Fruit fly (Drosophila melanogaster) whole organism, embryonic: ENCODE data around the gene Vm32E.

Experiments
- Bgb ChIP-seq: fragments of 200-800 bp; sonication (Bioruptor generic); IDR thresholded peaks from 2 replicates; pipeline ENCODE4 v1.3.6; 2022; ENCODE audit warnings: missing biosample characterization, missing genetic modification characterization; ENCODE audit not compliant: partially characterized antibody
- CG10543 ChIP-seq: fragments of 200-800 bp; sonication (Bioruptor generic); optimal IDR thresholded peaks from 3 replicates; lab custom pipeline; 2017; ENCODE audit warnings: missing biosample characterization, mild to moderate bottlenecking, missing genetic modification characterization, moderate library complexity
- CG12744 ChIP-seq: fragments of 200-800 bp; sonication (Bioruptor generic); optimal IDR thresholded peaks from 2 replicates; lab custom pipeline; 2016; ENCODE audit warnings: missing biosample characterization, missing genetic modification characterization
- CG15011 ChIP-seq: fragments of 200-800 bp; sonication (Bioruptor generic); optimal IDR thresholded peaks from 3 replicates; lab custom pipeline; 2018; ENCODE audit warnings: missing biosample characterization, mild to moderate bottlenecking, missing genetic modification characterization
- CG15696 ChIP-seq: fragments of 200-800 bp; sonication (Bioruptor generic); optimal IDR thresholded peaks from 2 replicates; lab custom pipeline; 2019; ENCODE audit warnings: missing biosample characterization, mild to moderate bottlenecking, missing genetic modification characterization, moderate library complexity
- CG1647 ChIP-seq: fragments of 200-800 bp; sonication (Bioruptor generic); optimal IDR thresholded peaks from 3 replicates; lab custom pipeline; 2016; ENCODE audit warnings: missing biosample characterization, missing genetic modification characterization
- CG18476 ChIP-seq: fragments of 200-800 bp; sonication (Bioruptor generic); optimal IDR thresholded peaks from 2 replicates; lab custom pipeline; 2016; ENCODE audit warnings: missing biosample characterization, mild to moderate bottlenecking, missing genetic modification characterization
- CG34376 ChIP-seq: fragments of 200-800 bp; sonication (Bioruptor generic); optimal IDR thresholded peaks from 2 replicates; lab custom pipeline; 2018; ENCODE audit warnings: missing biosample characterization, mild to moderate bottlenecking, missing genetic modification characterization
- CG3838 ChIP-seq: fragments of 200-800 bp; sonication (Bioruptor generic); optimal IDR thresholded peaks from 3 replicates; lab custom pipeline; 2016; ENCODE audit warnings: missing biosample characterization, missing genetic modification characterization
- CG42726 ChIP-seq: fragments of 200-800 bp; sonication (Bioruptor generic); IDR thresholded peaks from 2 replicates; pipeline ENCODE4 v1.3.6; 2022; ENCODE audit warnings: missing biosample characterization, missing genetic modification characterization; ENCODE audit not compliant: partially characterized antibody
- CG4707 ChIP-seq: fragments of 200-800 bp; sonication (Bioruptor generic); optimal IDR thresholded peaks from 2 replicates; lab custom pipeline; 2018; ENCODE audit warnings: missing biosample characterization, mild to moderate bottlenecking, missing genetic modification characterization, moderate library complexity
- CG6683 ChIP-seq: fragments of 200-800 bp; sonication (Bioruptor generic); optimal IDR thresholded peaks from 2 replicates; lab custom pipeline; 2017; ENCODE audit warnings: missing biosample characterization, mild to moderate bottlenecking, missing genetic modification characterization, missing genetic modification reagents
- CG7271 ChIP-seq: fragments of 200-800 bp; sonication (Bioruptor generic); optimal IDR thresholded peaks from 2 replicates; lab custom pipeline; 2018; ENCODE audit warnings: missing biosample characterization, mild to moderate bottlenecking, missing genetic modification characterization, moderate library complexity
- CG8924 ChIP-seq: fragments of 200-800 bp; optimal IDR thresholded peaks from 3 replicates; lab custom pipeline; 2019; ENCODE audit warnings: missing biosample characterization, mild to moderate bottlenecking, missing genetic modification characterization, moderate library complexity
- CG9932 ChIP-seq: fragments of 200-800 bp; sonication (Bioruptor generic); IDR thresholded peaks from 2 replicates; pipeline ENCODE4 v1.3.6; 2022; ENCODE audit warnings: missing biosample characterization, missing genetic modification characterization
- Camta ChIP-seq: fragments of 200-800 bp; sonication (Bioruptor generic); optimal IDR thresholded peaks from 2 replicates; lab custom pipeline; 2016; ENCODE audit warnings: missing biosample characterization, missing genetic modification characterization
- HLH4C ChIP-seq: fragments of 200-800 bp; sonication (Bioruptor generic); IDR thresholded peaks from 3 replicates; pipeline ENCODE4 v1.3.6; 2022; ENCODE audit warnings: missing biosample characterization, missing genetic modification characterization; ENCODE audit not compliant: partially characterized antibody
- Hmr ChIP-seq: fragments of 200-800 bp; sonication (Bioruptor generic); optimal IDR thresholded peaks from 3 replicates; lab custom pipeline; 2017; ENCODE audit warnings: mild to moderate bottlenecking, missing biosample characterization, missing genetic modification reagents, missing genetic modification characterization
- Hr51 ChIP-seq, 2 experiments: fragments of 200-800 bp; sonication (Bioruptor generic); optimal IDR thresholded peaks; 2 replicates in 1 of 2; 3 replicates in 1 of 2; lab custom pipeline; 2016 to 2018; ENCODE audit warnings: missing biosample characterization in 2 of 2, missing genetic modification characterization in 2 of 2, mild to moderate bottlenecking in 1 of 2, moderate library complexity in 1 of 2
- NK7.1 ChIP-seq: fragments of 200-800 bp; sonication (Bioruptor generic); optimal IDR thresholded peaks from 3 replicates; lab custom pipeline; 2016; ENCODE audit warnings: missing biosample characterization, missing genetic modification characterization
- PHDP ChIP-seq: fragments of 200-800 bp; sonication (Bioruptor generic); optimal IDR thresholded peaks from 3 replicates; lab custom pipeline; 2018; ENCODE audit warnings: missing biosample characterization, mild to moderate bottlenecking, missing genetic modification characterization, moderate library complexity
- Sox102F ChIP-seq: fragments of 200-800 bp; sonication (Bioruptor generic); optimal IDR thresholded peaks from 2 replicates; lab custom pipeline; 2018; ENCODE audit warnings: missing biosample characterization, mild to moderate bottlenecking, missing genetic modification characterization, moderate library complexity
- Spps ChIP-seq: fragments of 200-800 bp; sonication (Bioruptor generic); optimal IDR thresholded peaks from 2 replicates; lab custom pipeline; 2018; ENCODE audit warnings: missing biosample characterization, mild to moderate bottlenecking, missing genetic modification characterization
- Ssrp ChIP-seq: fragments of 200-800 bp; sonication (Bioruptor generic); optimal IDR thresholded peaks from 2 replicates; lab custom pipeline; 2018; ENCODE audit warnings: missing biosample characterization, mild to moderate bottlenecking, missing genetic modification characterization, moderate library complexity
- Vsx1 ChIP-seq: fragments of 200-800 bp; sonication (Bioruptor generic); optimal IDR thresholded peaks from 2 replicates; lab custom pipeline; 2017; ENCODE audit warnings: missing biosample characterization, mild to moderate bottlenecking, missing genetic modification characterization, missing genetic modification reagents
- ac ChIP-seq: fragments of 200-800 bp; sonication (Bioruptor generic); optimal IDR thresholded peaks from 3 replicates; lab custom pipeline; 2017; ENCODE audit warnings: missing biosample characterization, mild to moderate bottlenecking, missing genetic modification characterization
- bbx ChIP-seq: fragments of 200-800 bp; sonication (Bioruptor generic); IDR thresholded peaks from 2 replicates; pipeline ENCODE4 v1.3.6; 2022; ENCODE audit warnings: missing biosample characterization, missing genetic modification characterization; ENCODE audit not compliant: partially characterized antibody
- chinmo ChIP-seq: fragments of 200-800 bp; sonication (Bioruptor generic); IDR thresholded peaks from 4 replicates; pipeline ENCODE4 v1.3.6; 2022; ENCODE audit warnings: missing biosample characterization, missing genetic modification characterization; ENCODE audit not compliant: partially characterized antibody
- corto ChIP-seq: fragments of 200-800 bp; sonication (Bioruptor generic); optimal IDR thresholded peaks from 2 replicates; lab custom pipeline; 2016; ENCODE audit warnings: missing biosample characterization, mild to moderate bottlenecking, missing genetic modification characterization, moderate library complexity
- crc ChIP-seq: fragments of 200-800 bp; sonication (Bioruptor generic); optimal IDR thresholded peaks from 2 replicates; lab custom pipeline; 2016; ENCODE audit warnings: missing biosample characterization, missing genetic modification characterization
- crol ChIP-seq: fragments of 200-800 bp; sonication (Bioruptor generic); IDR thresholded peaks from 2 replicates; pipeline ENCODE4 v1.3.6; 2022; ENCODE audit warnings: missing biosample characterization, missing genetic modification characterization
- dati ChIP-seq: fragments of 200-800 bp; sonication (Bioruptor generic); IDR thresholded peaks from 2 replicates; pipeline ENCODE4 v1.3.6; 2022; ENCODE audit warnings: missing biosample characterization, missing genetic modification characterization
- ems ChIP-seq: fragments of 200-800 bp; sonication (Bioruptor generic); optimal IDR thresholded peaks from 3 replicates; lab custom pipeline; 2016; ENCODE audit warnings: missing biosample characterization, missing genetic modification characterization
- esg ChIP-seq: fragments of 200-800 bp; sonication (Bioruptor generic); conservative IDR thresholded peaks from 2 replicates; pipeline ENCODE4 v1.3.6; 2022; ENCODE audit warnings: missing biosample characterization, missing genetic modification characterization
- fd3F ChIP-seq: fragments of 200-800 bp; sonication (Bioruptor generic); optimal IDR thresholded peaks from 2 replicates; lab custom pipeline; 2018; ENCODE audit warnings: missing biosample characterization, mild to moderate bottlenecking, missing genetic modification characterization, moderate library complexity
- fu2 ChIP-seq: fragments of 200-800 bp; sonication (Bioruptor generic); optimal IDR thresholded peaks from 2 replicates; lab custom pipeline; 2016; ENCODE audit warnings: missing biosample characterization, missing genetic modification characterization
- gce ChIP-seq: fragments of 200-800 bp; sonication (Bioruptor generic); IDR thresholded peaks from 3 replicates; pipeline ENCODE4 v1.3.6; 2022; ENCODE audit warnings: missing biosample characterization, missing genetic modification characterization
- gcm ChIP-seq: fragments of 200-800 bp; sonication (Bioruptor generic); optimal IDR thresholded peaks from 2 replicates; lab custom pipeline; 2019; ENCODE audit warnings: missing biosample characterization, mild to moderate bottlenecking, missing genetic modification characterization, moderate library complexity
- kah ChIP-seq: fragments of 200-800 bp; sonication (Bioruptor generic); optimal IDR thresholded peaks from 2 replicates; lab custom pipeline; 2018; ENCODE audit warnings: missing biosample characterization, mild to moderate bottlenecking, missing genetic modification characterization
- lola ChIP-seq, 3 experiments: fragments of >200 bp in 2 of 3; fragments of 200-800 bp in 1 of 3; sonication (Bioruptor generic) in 1 of 3; optimal IDR thresholded peaks; 2 replicates each; lab custom pipeline; 2017 to 2019; ENCODE audit warnings: missing biosample characterization in 3 of 3, missing genetic modification characterization in 3 of 3, mild to moderate bottlenecking in 1 of 3, moderate library complexity in 1 of 3
- oc ChIP-seq: fragments of 200-800 bp; sonication (Bioruptor generic); optimal IDR thresholded peaks from 2 replicates; lab custom pipeline; 2018; ENCODE audit warnings: missing biosample characterization, mild to moderate bottlenecking, missing genetic modification characterization, moderate library complexity
- odd ChIP-seq: fragments of 200-800 bp; sonication (Bioruptor generic); optimal IDR thresholded peaks from 2 replicates; lab custom pipeline; 2017; ENCODE audit warnings: missing biosample characterization, mild to moderate bottlenecking, missing genetic modification characterization
- p53 ChIP-seq: fragments of 200-800 bp; sonication (Bioruptor generic); optimal IDR thresholded peaks from 2 replicates; lab custom pipeline; 2016; ENCODE audit warnings: missing biosample characterization, missing genetic modification characterization
- scrt ChIP-seq: fragments of 200-800 bp; sonication (Bioruptor generic); optimal IDR thresholded peaks from 2 replicates; lab custom pipeline; 2018; ENCODE audit warnings: missing biosample characterization, mild to moderate bottlenecking, missing genetic modification characterization, moderate library complexity
- seq ChIP-seq: fragments of 200-800 bp; sonication (Bioruptor generic); IDR thresholded peaks from 2 replicates; pipeline ENCODE4 v1.3.6; 2022; ENCODE audit warnings: missing biosample characterization, missing genetic modification characterization
- shn ChIP-seq: fragments of 200-800 bp; sonication (Bioruptor generic); optimal IDR thresholded peaks from 3 replicates; lab custom pipeline; 2016; ENCODE audit warnings: missing biosample characterization, missing genetic modification characterization
- stc ChIP-seq: fragments of 200-800 bp; sonication (Bioruptor generic); IDR thresholded peaks from 2 replicates; pipeline ENCODE4 v1.3.6; 2022; ENCODE audit warnings: missing biosample characterization, missing genetic modification characterization
- toy ChIP-seq: fragments of 200-800 bp; sonication (Bioruptor generic); IDR thresholded peaks from 2 replicates; pipeline ENCODE4 v1.3.6; 2022; ENCODE audit warnings: missing biosample characterization, missing genetic modification characterization
- trem ChIP-seq: fragments of 200-800 bp; optimal IDR thresholded peaks from 3 replicates; lab custom pipeline; 2019; ENCODE audit warnings: missing biosample characterization, mild to moderate bottlenecking, missing genetic modification characterization, moderate library complexity
- tx ChIP-seq: fragments of 200-800 bp; sonication (Bioruptor generic); optimal IDR thresholded peaks from 2 replicates; lab custom pipeline; 2016; ENCODE audit warnings: missing biosample characterization, missing genetic modification characterization

The Vm32E gene

DNA sequence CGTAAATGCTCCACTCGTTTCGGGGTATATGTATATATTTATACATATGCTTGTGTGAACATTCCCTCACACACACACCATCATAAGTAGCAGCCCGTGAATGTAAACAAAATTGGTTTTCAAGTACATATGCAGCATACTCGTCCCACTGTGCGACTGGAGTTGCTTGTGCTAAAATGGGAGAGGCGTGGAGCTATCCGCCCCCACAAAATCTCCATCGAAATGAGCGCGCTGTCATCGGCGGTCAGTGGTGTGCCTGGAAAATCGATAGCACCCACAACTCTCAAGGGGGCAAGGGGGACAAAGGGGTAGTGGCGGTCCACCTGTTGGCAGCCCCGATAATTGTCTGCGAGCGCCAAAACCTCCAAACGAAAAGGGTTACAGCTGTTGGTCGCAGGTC lies 3.5 kb downstream of the Vm32E start (continued):
- TF ChIP-seq CG9932 (GFP tag; lab: Robert Waterston, UW) (peak; percentile 27; the same call in 1 of the 2 replicates), CG42726 (no peak), CG15696 (no peak), esg (GFP tag; lab: Robert Waterston, UW) (no peak), CG12744 (GFP tag; lab: Kevin White, UChicago) (no peak), CG7271 (tag; lab: Kevin White, UChicago) (no peak), corto (GFP tag; lab: Kevin White, UChicago) (no peak), HLH4C (peak; percentile 12; the same call in 1 of the 3 replicates), dati (GFP tag; lab: Robert Waterston, UW) (no peak), Ssrp (tag; lab: Kevin White, UChicago) (no peak), CG8924 (no peak), bbx (GFP tag; lab: Robert Waterston, UW) (0 out of 2 replicates have a peak, but pooled peaks have one; percentile 34), Sox102F (no peak), tx (GFP tag; lab: Kevin White, UChicago) (no peak), ac (GFP tag; lab: Kevin White, UChicago) (no peak), Vsx1 (no peak), crol (GFP tag; lab: Robert Waterston, UW) (peak; percentile 82), gce (GFP tag; lab: Robert Waterston, UW) (no peak), seq (GFP tag; lab: Robert Waterston, UW) (peak; percentile 59; the same call in 1 of the 2 replicates), toy (GFP tag; lab: Robert Waterston, UW) (no peak), NK7.1 (GFP tag; lab: Kevin White, UChicago) (no peak), CG34376 (GFP tag; lab: Kevin White, UChicago) (no peak), chinmo (GFP tag; lab: Robert Waterston, UW) (no peak), scrt (GFP tag; lab: Kevin White, UChicago) (peak; percentile 98), crc (no peak), Camta (GFP tag; lab: Kevin White, UChicago) (no peak), CG10543 (peak; percentile 32), odd (GFP tag; lab: Kevin White, UChicago) (no peak), fu2 (GFP tag; lab: Kevin White, UChicago) (no peak), CG4707 (no peak), p53 (GFP tag; lab: Kevin White, UChicago) (no peak), fd3F (GFP tag; lab: Kevin White, UChicago) (no peak), CG1647 (GFP tag; lab: Kevin White, UChicago) (no peak), lola (GFP tag; optimal IDR thresholded peaks at IDR 0.05; lab: Kevin White, UChicago) (no peak), CG6683 (GFP tag; lab: Kevin White, UChicago) (no peak), CG18476 (no peak), PHDP (no peak), kah (GFP tag; lab: Kevin White, UChicago) (peak; percentile 49), Bgb (GFP tag; lab: Robert Waterston, UW) (peak; percentile 46; the same call in 1 of the 2 replicates), Spps (tag; lab: Kevin White, UChicago) (no peak), oc (tag; lab: Kevin White, UChicago) (no peak), CG15011 (GFP tag; lab: Kevin White, UChicago) (no peak), CG3838 (no peak), Hmr (GFP tag; lab: Kevin White, UChicago) (no peak), ems (GFP tag; lab: Kevin White, UChicago) (no peak), Hr51 (GFP tag; optimal IDR thresholded peaks at IDR 0.05; lab: Kevin White, UChicago) (no peak), stc (GFP tag; lab: Robert Waterston, UW) (0 out of 2 replicates have a peak, but pooled peaks have one; percentile 15), shn (GFP tag; lab: Kevin White, UChicago) (no peak), trem (tag; lab: Kevin White, UChicago) (no peak), gcm (GFP tag; lab: Kevin White, UChicago) (no peak)
